Fruit fly (Drosophila melanogaster): ENCODE data around the gene tau.

tau gene

dm6 chr3R:27621861-27622260 is 34.9 kb downstream of the tau start:
- TF ChIP-seq CG8478 (optimal IDR thresholded peaks at IDR 0.05) (no peak), CTCF (optimal IDR thresholded peaks at IDR 0.05) (no peak)

DNA sequence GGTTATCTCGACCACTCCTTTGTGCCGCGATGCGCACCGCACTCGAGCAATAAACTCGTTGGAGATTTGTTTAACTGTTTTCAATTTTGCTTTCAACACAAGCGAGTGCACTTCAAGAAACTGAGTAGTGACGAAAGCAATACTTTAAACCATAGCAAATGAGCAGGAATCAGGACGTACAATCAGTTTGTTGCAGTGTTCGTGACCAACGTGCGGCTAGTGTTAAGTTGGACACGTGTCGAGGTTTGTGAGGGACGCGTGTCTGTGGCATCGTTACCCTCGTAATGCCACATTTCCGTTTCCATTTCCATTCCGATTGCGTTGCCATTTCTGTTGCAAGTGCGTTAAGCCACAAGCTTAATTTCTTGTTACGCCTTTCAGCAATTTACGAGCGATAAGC is 40.3 kb downstream of the tau start:
- no peak for TF ChIP-seq CTCF (optimal IDR thresholded peaks at IDR 0.05)
- TF ChIP-seq CG8478 (optimal IDR thresholded peaks at IDR 0.05): no peak

- no peak for TF ChIP-seq CG8478 (optimal IDR thresholded peaks at IDR 0.05)
- TF ChIP-seq CTCF (optimal IDR thresholded peaks at IDR 0.05): no peak
Measured at dm6 chr3R:27613814-27614213, 43.0 kb downstream of the tau start.

dm6 chr3R:27610622-27611021 is 46.2 kb downstream of the tau start:
- TF ChIP-seq CG8478 (optimal IDR thresholded peaks at IDR 0.05) (no peak), CTCF (optimal IDR thresholded peaks at IDR 0.05) (no peak)

- TF ChIP-seq CTCF (optimal IDR thresholded peaks at IDR 0.05) (no peak), CG8478 (optimal IDR thresholded peaks at IDR 0.05) (no peak)
Measured at dm6 chr3R:27609118-27610042, 47.4 kb downstream of the tau start.

DNA sequence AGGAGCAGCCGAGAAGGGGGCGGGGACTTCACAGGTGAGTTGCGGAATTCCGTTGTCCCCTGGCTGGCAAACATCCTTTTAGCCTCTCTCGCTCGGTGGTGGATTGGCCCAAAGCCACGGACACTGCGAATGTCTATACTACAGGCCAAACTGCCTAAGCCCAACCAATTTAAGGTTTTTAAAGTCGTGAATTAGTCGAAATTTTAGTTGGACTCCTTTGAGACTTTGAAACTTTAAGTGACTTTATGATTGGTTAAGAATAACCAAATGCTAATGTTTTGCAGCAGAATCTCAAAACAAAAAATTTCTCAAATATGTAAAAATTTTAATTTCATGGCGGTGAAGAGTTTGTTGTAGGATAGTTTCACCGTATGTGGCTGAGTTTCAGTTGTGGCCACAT is 48.3 kb downstream of the tau start:
- TF ChIP-seq CTCF (optimal IDR thresholded peaks at IDR 0.05) (no peak), CG8478 (optimal IDR thresholded peaks at IDR 0.05) (no peak)

DNA sequence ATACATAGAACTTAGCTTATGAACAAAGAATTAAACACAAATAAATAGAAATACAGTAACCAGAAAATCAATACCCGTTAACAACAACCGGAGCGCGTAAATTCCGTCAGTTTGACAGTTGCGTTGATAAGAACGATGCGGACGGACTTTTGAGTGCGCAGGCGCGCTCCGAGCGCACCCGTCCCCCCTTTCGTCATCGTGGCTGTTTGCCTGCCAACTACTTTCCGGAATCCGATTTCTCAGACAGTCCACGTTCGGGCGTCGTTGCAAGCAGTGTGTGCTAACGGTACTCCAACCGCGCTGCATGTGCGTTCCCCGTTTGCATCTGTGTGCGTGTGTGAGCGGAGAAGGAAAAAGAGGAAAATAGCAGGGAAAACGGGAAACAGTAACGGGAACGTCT is 48.8 kb downstream of the tau start:
- no peak for TF ChIP-seq CTCF (optimal IDR thresholded peaks at IDR 0.05)
- no peak for TF ChIP-seq CG8478 (optimal IDR thresholded peaks at IDR 0.05)

dm6 chr3R:27607218-27607929 is 49.4 kb downstream of the tau start, which contains the start of the genes dsd and Tusp:
TSS of gene dsd (minus strand) at chr3R:27607396.
TSS of gene Tusp (plus strand) at chr3R:27607879.
- TF ChIP-seq CG8478 (optimal IDR thresholded peaks at IDR 0.05): no peak

DNA sequence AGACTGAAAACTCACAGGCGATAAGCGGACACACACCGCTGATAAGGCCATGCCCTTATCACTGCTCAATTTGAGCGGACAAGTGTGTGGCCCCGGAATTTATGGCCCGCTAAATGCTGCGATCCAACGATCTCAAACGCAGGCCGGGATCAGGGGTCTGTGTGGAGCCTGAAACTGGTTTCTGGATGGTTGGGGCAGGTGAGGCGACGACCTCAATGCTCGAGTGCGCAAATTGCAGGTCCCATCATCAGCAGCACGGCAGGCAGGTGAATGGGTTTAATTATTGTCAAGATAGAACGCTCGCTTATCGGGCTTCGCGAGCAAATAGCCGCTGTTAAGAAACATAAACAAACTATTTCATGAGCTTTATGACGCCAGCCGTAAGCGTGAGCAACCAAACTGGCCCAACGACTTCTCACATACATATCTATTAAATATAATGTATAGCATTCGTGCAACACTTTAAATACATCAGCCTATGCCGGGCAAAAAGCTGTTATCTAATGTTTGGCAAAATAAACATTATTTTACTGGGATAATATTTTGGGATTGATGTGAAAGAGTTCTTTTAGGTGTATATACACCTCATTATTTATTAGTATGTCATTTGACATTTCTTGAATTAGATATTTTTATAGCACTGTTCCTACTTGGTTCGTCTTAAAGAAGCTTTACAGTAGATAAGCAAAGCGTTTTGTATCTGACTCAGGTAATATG is 51.1 kb downstream of the tau start:
- TF ChIP-seq CG8478 (optimal IDR thresholded peaks at IDR 0.05): no peak
- no peak for TF ChIP-seq CTCF (optimal IDR thresholded peaks at IDR 0.05)

- TF ChIP-seq CG8478 (optimal IDR thresholded peaks at IDR 0.05) (no peak), CTCF (optimal IDR thresholded peaks at IDR 0.05) (no peak)
Measured at dm6 chr3R:27604636-27605443, 52.0 kb downstream of the tau start.

DNA sequence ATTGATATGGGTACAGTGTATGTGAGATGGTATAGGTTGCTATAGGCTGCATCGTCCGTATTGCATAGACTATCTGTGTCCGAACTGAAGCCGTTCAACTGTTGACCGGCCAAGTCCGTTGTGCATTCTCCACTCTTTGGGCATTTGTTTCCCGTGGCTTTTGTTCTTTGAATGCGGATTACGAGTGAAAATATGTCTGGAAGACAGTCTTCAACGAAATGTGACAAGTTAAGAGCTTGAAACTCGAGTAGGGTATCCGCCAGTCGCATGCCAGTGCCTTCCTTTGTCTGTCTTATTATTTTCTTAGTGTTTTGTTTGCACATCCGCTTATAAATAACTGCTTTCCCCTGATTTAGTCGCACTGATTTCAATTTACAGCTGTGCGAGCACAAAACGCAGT is 53.1 kb downstream of the tau start:
- TF ChIP-seq CG8478 (optimal IDR thresholded peaks at IDR 0.05): no peak
- TF ChIP-seq CTCF (optimal IDR thresholded peaks at IDR 0.05): no peak

DNA sequence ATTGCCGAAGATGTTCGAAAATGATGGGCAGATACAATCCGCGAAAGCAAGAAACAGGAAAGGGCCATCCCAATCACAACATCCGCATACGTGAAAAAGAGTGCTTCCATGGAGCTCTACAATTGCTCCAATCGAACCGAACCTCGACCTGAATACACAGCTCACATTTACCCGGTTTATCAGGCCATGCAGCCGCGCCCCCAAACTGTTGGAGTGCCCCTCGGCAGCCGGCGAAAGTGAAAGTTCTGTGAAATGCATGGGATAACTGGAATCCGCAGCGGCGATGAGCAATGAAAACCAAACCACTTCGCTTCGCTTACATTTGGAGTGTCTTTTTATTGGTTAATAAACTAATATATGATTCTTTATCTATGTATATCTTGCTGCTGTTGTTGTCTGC is 59.5 kb downstream of the tau start:
- no peak for TF ChIP-seq CG8478 (optimal IDR thresholded peaks at IDR 0.05)
- no peak for TF ChIP-seq CTCF (optimal IDR thresholded peaks at IDR 0.05)

DNA sequence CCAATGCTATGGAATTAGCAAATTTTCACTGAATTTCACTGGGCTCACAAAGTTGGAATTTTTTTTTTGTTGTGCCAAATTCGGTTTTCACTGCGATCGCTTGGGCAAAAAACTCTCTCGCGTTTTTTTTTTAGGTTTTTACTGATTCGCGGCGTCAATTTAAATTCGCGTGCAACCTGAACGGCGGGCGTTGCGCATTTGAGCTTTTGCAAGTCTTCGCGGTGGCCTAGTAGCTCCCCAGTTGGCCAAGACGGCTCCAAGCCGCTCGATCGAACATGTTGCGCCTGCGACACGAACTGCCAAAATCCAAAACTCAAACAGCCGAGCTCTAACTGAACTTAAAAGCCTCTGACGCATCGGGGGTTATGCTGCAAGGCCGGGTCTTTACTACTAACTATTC is 60.8 kb downstream of the tau start, which contains the start of gene CG5639:
Gene CG5639 (minus strand): TSS at position 152 of the 400 bp plus-strand sequence.
- TF ChIP-seq CTCF (optimal IDR thresholded peaks at IDR 0.05) (no peak), CG8478 (optimal IDR thresholded peaks at IDR 0.05) (no peak)

DNA sequence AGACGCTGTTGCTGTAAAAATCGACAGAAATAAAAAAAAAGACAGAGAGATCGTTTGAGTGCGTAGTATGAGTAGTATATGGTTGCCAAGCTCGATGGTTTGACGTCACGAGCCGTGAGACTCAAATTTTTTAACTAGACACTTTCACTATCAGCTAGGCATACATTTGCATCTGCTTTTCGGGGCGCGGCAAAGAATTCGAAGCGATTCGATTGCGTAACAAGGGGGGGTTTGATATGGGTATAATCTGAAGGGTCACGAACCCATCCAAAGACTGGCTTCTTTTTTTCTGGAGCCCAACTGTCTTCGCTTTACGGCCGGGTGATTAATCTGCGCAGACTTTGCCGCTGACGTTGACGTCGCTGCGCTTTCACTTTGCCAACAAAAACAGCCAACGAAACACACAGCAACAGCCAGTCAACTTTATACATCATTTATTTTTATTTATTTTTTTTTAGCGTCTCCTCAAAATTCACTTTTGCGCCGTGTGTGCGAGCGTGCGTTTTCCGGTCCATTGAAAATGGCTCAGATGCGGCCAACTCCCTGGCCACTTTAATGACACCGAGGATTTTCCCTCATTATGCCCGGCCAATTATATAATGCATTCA is 63.1 kb downstream of the tau start:
- TF ChIP-seq CTCF (optimal IDR thresholded peaks at IDR 0.05): no peak
